Fruit fly (Drosophila melanogaster) whole organism, embryonic: ENCODE results near the gene CG31176.
"Not testable (repeated sequence)": the region's sequence is repeated elsewhere in the genome, so short reads cannot be mapped to it uniquely, and the experiment has no call there.

ENCODE experiments used
- Blimp-1 ChIP-seq: fragments of 200-800 bp; sonication (Bioruptor generic); optimal IDR thresholded peaks from 3 replicates; lab custom pipeline; 2018; ENCODE audit warnings: missing biosample characterization, missing genetic modification characterization, mild to moderate bottlenecking, moderate library complexity, missing genetic modification reagents
- CG10366 ChIP-seq: fragments of 200-800 bp; sonication (Bioruptor generic); IDR thresholded peaks from 2 replicates; pipeline ENCODE4 v1.3.6; 2022; ENCODE audit warnings: missing biosample characterization, missing genetic modification characterization
- CG10979 ChIP-seq: fragments of 200-800 bp; sonication (Bioruptor generic); optimal IDR thresholded peaks from 2 replicates; lab custom pipeline; 2018; ENCODE audit warnings: missing biosample characterization, mild to moderate bottlenecking, missing genetic modification characterization, moderate library complexity
- CG11504 ChIP-seq: fragments of 200-800 bp; sonication (Bioruptor generic); optimal IDR thresholded peaks from 3 replicates; lab custom pipeline; 2019; ENCODE audit warnings: missing biosample characterization, mild to moderate bottlenecking, missing genetic modification characterization, moderate library complexity
- CG14667 ChIP-seq: fragments of 200-800 bp; sonication (Bioruptor generic); IDR thresholded peaks from 2 replicates; pipeline ENCODE4 v1.3.6; 2022; ENCODE audit warnings: missing biosample characterization, missing genetic modification characterization
- CG1603 ChIP-seq: fragments of 200-800 bp; sonication (Bioruptor generic); optimal IDR thresholded peaks from 2 replicates; lab custom pipeline; 2019; ENCODE audit warnings: missing biosample characterization, mild to moderate bottlenecking, missing genetic modification characterization, moderate library complexity
- CG17328 ChIP-seq: fragments of 200-800 bp; sonication (Bioruptor generic); IDR thresholded peaks from 2 replicates; pipeline ENCODE4 v1.3.6; 2022; ENCODE audit warnings: missing biosample characterization, missing genetic modification characterization
- CG18011 ChIP-seq: fragments of 200-800 bp; sonication (Bioruptor generic); optimal IDR thresholded peaks from 2 replicates; lab custom pipeline; 2017; ENCODE audit warnings: missing biosample characterization, missing genetic modification characterization, mild to moderate bottlenecking, moderate library complexity, missing genotype
- CG2712 ChIP-seq: fragments of 200-800 bp; optimal IDR thresholded peaks from 3 replicates; lab custom pipeline; 2019; ENCODE audit warnings: missing biosample characterization, mild to moderate bottlenecking, missing genetic modification characterization, moderate library complexity
- CG31441 ChIP-seq: fragments of 200-800 bp; sonication (Bioruptor generic); IDR thresholded peaks from 2 replicates; pipeline ENCODE4 v1.3.6; 2022; ENCODE audit warnings: missing biosample characterization, missing genetic modification characterization
- CG33213 ChIP-seq: fragments of 200-800 bp; sonication (Bioruptor generic); optimal IDR thresholded peaks from 3 replicates; lab custom pipeline; 2016; ENCODE audit warnings: missing biosample characterization, missing genetic modification characterization
- CG4360 ChIP-seq: fragments of 200-800 bp; sonication (Bioruptor generic); IDR thresholded peaks from 2 replicates; pipeline ENCODE4 v1.3.6; 2022; ENCODE audit warnings: missing biosample characterization, missing genetic modification characterization
- CG43689 ChIP-seq: fragments of 200-800 bp; sonication (Bioruptor generic); IDR thresholded peaks from 2 replicates; pipeline ENCODE4 v1.3.6; 2022; ENCODE audit warnings: missing biosample characterization, missing genetic modification characterization
- CG4820 ChIP-seq: fragments of 200-800 bp; sonication (Bioruptor generic); optimal IDR thresholded peaks from 3 replicates; lab custom pipeline; 2016; ENCODE audit warnings: missing biosample characterization, missing genetic modification characterization
- CG5245 ChIP-seq: fragments of 200-800 bp; sonication (Bioruptor generic); optimal IDR thresholded peaks from 3 replicates; lab custom pipeline; 2016; ENCODE audit warnings: missing biosample characterization, missing genetic modification characterization
- CG8478 ChIP-seq: fragments of >200 bp; optimal IDR thresholded peaks from 2 replicates; lab custom pipeline; 2018
- Camta ChIP-seq: fragments of 200-800 bp; sonication (Bioruptor generic); optimal IDR thresholded peaks from 2 replicates; lab custom pipeline; 2016; ENCODE audit warnings: missing biosample characterization, missing genetic modification characterization
- Ets65A ChIP-seq: fragments of 200-800 bp; sonication (Bioruptor generic); peaks from one replicate; lab custom pipeline; 2016; ENCODE audit warnings: missing biosample characterization, missing genetic modification characterization
- Hr39 ChIP-seq: fragments of >200 bp; optimal IDR thresholded peaks from 2 replicates; lab custom pipeline; 2017
- Lim3 ChIP-seq: fragments of 200-800 bp; sonication (Bioruptor generic); IDR thresholded peaks from 2 replicates; pipeline ENCODE4 v1.3.6; 2022; ENCODE audit warnings: missing biosample characterization, missing genetic modification characterization
- Rx ChIP-seq: fragments of 200-800 bp; sonication (Bioruptor generic); IDR thresholded peaks from 2 replicates; pipeline ENCODE4 v1.3.6; 2022; ENCODE audit warnings: missing biosample characterization, missing genetic modification characterization
- Ssrp ChIP-seq: fragments of 200-800 bp; sonication (Bioruptor generic); optimal IDR thresholded peaks from 2 replicates; lab custom pipeline; 2018; ENCODE audit warnings: missing biosample characterization, mild to moderate bottlenecking, missing genetic modification characterization, moderate library complexity
- Tbp ChIP-seq: fragments of >200 bp; optimal IDR thresholded peaks from 2 replicates; lab custom pipeline; 2018; ENCODE audit warnings: missing biosample characterization, missing genetic modification characterization
- Xbp1 ChIP-seq: fragments of 200-800 bp; sonication (Bioruptor generic); optimal IDR thresholded peaks from 3 replicates; lab custom pipeline; 2016; ENCODE audit warnings: missing biosample characterization, mild to moderate bottlenecking, missing genetic modification characterization
- Xrp1 ChIP-seq: fragments of 200-800 bp; sonication (Bioruptor generic); IDR thresholded peaks from 2 replicates; pipeline ENCODE4 v1.3.6; 2022; ENCODE audit warnings: missing biosample characterization, missing genetic modification characterization
- ara ChIP-seq: fragments of 200-800 bp; sonication (Bioruptor generic); IDR thresholded peaks from 2 replicates; pipeline ENCODE4 v1.3.6; 2022; ENCODE audit warnings: missing biosample characterization, missing genetic modification characterization
- bsh ChIP-seq, 2 experiments: fragments of 200-800 bp; sonication (Bioruptor generic); optimal IDR thresholded peaks; 2 replicates each; lab custom pipeline; 2017 to 2018; ENCODE audit warnings: mild to moderate bottlenecking in 2 of 2, missing biosample characterization in 2 of 2, missing genetic modification characterization in 2 of 2, moderate library complexity in 1 of 2
- chinmo ChIP-seq: fragments of 200-800 bp; sonication (Bioruptor generic); IDR thresholded peaks from 4 replicates; pipeline ENCODE4 v1.3.6; 2022; ENCODE audit warnings: missing biosample characterization, missing genetic modification characterization; ENCODE audit not compliant: partially characterized antibody
- ci ChIP-seq: fragments of 200-800 bp; sonication (Bioruptor generic); IDR thresholded peaks from 3 replicates; pipeline ENCODE4 v1.3.6; 2022; ENCODE audit warnings: missing biosample characterization, missing genetic modification characterization
- crc ChIP-seq: fragments of 200-800 bp; sonication (Bioruptor generic); optimal IDR thresholded peaks from 2 replicates; lab custom pipeline; 2016; ENCODE audit warnings: missing biosample characterization, missing genetic modification characterization
- croc ChIP-seq: fragments of 200-800 bp; sonication (Bioruptor generic); conservative IDR thresholded peaks from 3 replicates; pipeline ENCODE4 v1.3.6; 2022; ENCODE audit warnings: missing biosample characterization, missing genetic modification characterization
- dmrt11E ChIP-seq: fragments of 200-800 bp; sonication (Bioruptor generic); optimal IDR thresholded peaks from 3 replicates; lab custom pipeline; 2018; ENCODE audit warnings: missing biosample characterization, mild to moderate bottlenecking, missing genetic modification characterization, moderate library complexity
- dmrt99B ChIP-seq: fragments of 200-800 bp; sonication (Bioruptor generic); optimal IDR thresholded peaks from 2 replicates; lab custom pipeline; 2018; ENCODE audit warnings: missing biosample characterization, mild to moderate bottlenecking, missing genetic modification characterization, moderate library complexity
- dpn ChIP-seq, 2 experiments: fragments of 200-800 bp; sonication (Bioruptor generic); optimal IDR thresholded peaks; 3 replicates each; lab custom pipeline; 2016; ENCODE audit warnings: missing biosample characterization in 2 of 2, missing genetic modification characterization in 2 of 2
- gem ChIP-seq: fragments of 200-800 bp; sonication (Bioruptor generic); optimal IDR thresholded peaks from 2 replicates; lab custom pipeline; 2019; ENCODE audit warnings: missing biosample characterization, mild to moderate bottlenecking, missing genetic modification characterization, moderate library complexity
- mirr ChIP-seq: fragments of 200-800 bp; sonication (Bioruptor generic); optimal IDR thresholded peaks from 3 replicates; lab custom pipeline; 2018; ENCODE audit warnings: missing biosample characterization, mild to moderate bottlenecking, missing genetic modification characterization
- phol ChIP-seq: fragments of 200-800 bp; sonication (Bioruptor generic); optimal IDR thresholded peaks from 3 replicates; lab custom pipeline; 2018; ENCODE audit warnings: missing biosample characterization, mild to moderate bottlenecking, missing genetic modification characterization, moderate library complexity
- row ChIP-seq: fragments of 200-800 bp; sonication (Bioruptor generic); IDR thresholded peaks from 3 replicates; pipeline ENCODE4 v1.3.6; 2022; ENCODE audit warnings: missing biosample characterization, missing genetic modification characterization
- scrt ChIP-seq: fragments of 200-800 bp; sonication (Bioruptor generic); optimal IDR thresholded peaks from 2 replicates; lab custom pipeline; 2018; ENCODE audit warnings: missing biosample characterization, mild to moderate bottlenecking, missing genetic modification characterization, moderate library complexity
- sens ChIP-seq: fragments of 200-800 bp; sonication (Bioruptor generic); peaks from one replicate; lab custom pipeline; 2016; ENCODE audit warnings: missing biosample characterization, missing genetic modification characterization
- shn ChIP-seq: fragments of 200-800 bp; sonication (Bioruptor generic); optimal IDR thresholded peaks from 3 replicates; lab custom pipeline; 2016; ENCODE audit warnings: missing biosample characterization, missing genetic modification characterization
- tgo ChIP-seq: fragments of 200-800 bp; sonication (Bioruptor generic); IDR thresholded peaks from 3 replicates; pipeline ENCODE4 v1.3.6; 2022; ENCODE audit warnings: missing biosample characterization, missing genetic modification characterization
- trem ChIP-seq: fragments of 200-800 bp; optimal IDR thresholded peaks from 3 replicates; lab custom pipeline; 2019; ENCODE audit warnings: missing biosample characterization, mild to moderate bottlenecking, missing genetic modification characterization, moderate library complexity
- tup ChIP-seq: fragments of 200-800 bp; sonication (Bioruptor generic); optimal IDR thresholded peaks from 2 replicates; lab custom pipeline; 2016; ENCODE audit warnings: missing biosample characterization, mild to moderate bottlenecking, missing genetic modification characterization, moderate library complexity
- vvl ChIP-seq: fragments of 200-800 bp; sonication (Bioruptor generic); IDR thresholded peaks from 2 replicates; pipeline ENCODE4 v1.3.6; 2022; ENCODE audit warnings: missing biosample characterization, missing genetic modification characterization
- wor ChIP-seq: fragments of 200-800 bp; sonication (Bioruptor generic); IDR thresholded peaks from 2 replicates; pipeline ENCODE4 v1.3.6; 2022; ENCODE audit warnings: missing biosample characterization, missing genetic modification characterization
- zfh1 ChIP-seq: fragments of 200-800 bp; sonication (Bioruptor generic); IDR thresholded peaks from 3 replicates; pipeline ENCODE4 v1.3.6; 2022; ENCODE audit warnings: missing biosample characterization, missing genetic modification characterization

Gene CG31176

dm6 chr3R:21736749-21737148 is 17.3 kb upstream of the CG31176 start, which contains the start of gene CG42869:
CG42869 (minus strand) TSS chr3R:21736849.
- TF ChIP-seq CG33213 (no peak), Ets65A (GFP tag; lab: Kevin White, UChicago) (peak; percentile 1)

- TF ChIP-seq Hr39 (lab: Kevin White, UChicago); chinmo (GFP tag; lab: Robert Waterston, UW); CG4360 (GFP tag; lab: Robert Waterston, UW): not testable (repeated sequence)
- TF ChIP-seq, all 482 proteins: peak for 0; not testable (repeated sequence) for 482
Measured at dm6 chr3R:21736196-21736595, 16.7 kb upstream of the CG31176 start, which contains the start of gene Sfp93F. Sfp93F (minus strand) TSS chr3R:21736296.

- TF ChIP-seq Lim3 (GFP tag; lab: Robert Waterston, UW), result no peak
- peak; percentile 25 for TF ChIP-seq phol (tag; lab: Kevin White, UChicago)
- TF ChIP-seq CG31441 (GFP tag; lab: Robert Waterston, UW), result 0 out of 2 replicates have a peak, but pooled peaks have one; percentile 17
- peak; percentile 49; the same call in 1 of the 2 replicates for TF ChIP-seq Xrp1 (GFP tag; lab: Robert Waterston, UW)
- peak; percentile 45 for TF ChIP-seq vvl (GFP tag; lab: Robert Waterston, UW)
- TF ChIP-seq dmrt11E (tag; lab: Kevin White, UChicago), result peak; percentile 38
- peak; percentile 44 for TF ChIP-seq CG10979 (tag; lab: Kevin White, UChicago)
- 0 out of 2 replicates have a peak, but pooled peaks have one; percentile 22 for TF ChIP-seq Rx (GFP tag; lab: Robert Waterston, UW)
- TF ChIP-seq CG14667 (GFP tag; lab: Robert Waterston, UW), result 0 out of 2 replicates have a peak, but pooled peaks have one; percentile 17
- TF ChIP-seq croc, result peak; percentile 27; the same call in 1 of the 3 replicates
- no peak for TF ChIP-seq crc
- TF ChIP-seq Blimp-1 (GFP tag; lab: Kevin White, UChicago), result peak; percentile 62
- peak; percentile 22 for TF ChIP-seq trem
- TF ChIP-seq CG17328, result peak; percentile 53
- TF ChIP-seq mirr (GFP tag; lab: Kevin White, UChicago), result no peak
- TF ChIP-seq sens (GFP tag; lab: Kevin White, UChicago), result peak; percentile 69
- peak; percentile 30 for TF ChIP-seq gem (tag; lab: Kevin White, UChicago)
- TF ChIP-seq CG10366 (GFP tag; lab: Robert Waterston, UW), result peak; percentile 25; the same call in 1 of the 2 replicates
- TF ChIP-seq tgo, result 0 out of 3 replicates have a peak, but pooled peaks have one; percentile 26
- peak; percentile 23 for TF ChIP-seq CG2712
- TF ChIP-seq CG5245 (GFP tag; lab: Kevin White, UChicago), result peak; percentile 3
- TF ChIP-seq Xbp1, result peak; percentile 10
- peak in 1 of 2 experiments; percentile 37 for TF ChIP-seq bsh (GFP tag; optimal IDR thresholded peaks at IDR 0.05; lab: Kevin White, UChicago)
- peak; percentile 34; the same call in 1 of the 3 replicates for TF ChIP-seq row (GFP tag; lab: Robert Waterston, UW)
- no peak for TF ChIP-seq tup (GFP tag; lab: Kevin White, UChicago)
- no peak for TF ChIP-seq CG4820 (GFP tag; lab: Kevin White, UChicago)
- TF ChIP-seq dmrt99B (tag; lab: Kevin White, UChicago), result peak; percentile 24
- TF ChIP-seq scrt (GFP tag; lab: Kevin White, UChicago), result no peak
- TF ChIP-seq CG8478 (lab: Kevin White, UChicago), result no peak
- TF ChIP-seq wor (GFP tag; lab: Robert Waterston, UW), result peak; percentile 34; the same call in 1 of the 2 replicates
- TF ChIP-seq ara (GFP tag; lab: Robert Waterston, UW), result peak; percentile 54; the same call in 1 of the 2 replicates
- TF ChIP-seq CG18011, result no peak
- no peak for TF ChIP-seq shn (GFP tag; lab: Kevin White, UChicago)
- peak; percentile 47 for TF ChIP-seq CG11504 (tag; lab: Kevin White, UChicago)
- 0 out of 3 replicates have a peak, but pooled peaks have one; percentile 34 for TF ChIP-seq zfh1 (GFP tag; lab: Robert Waterston, UW)
- TF ChIP-seq CG43689 (GFP tag; lab: Robert Waterston, UW), result no peak
- no peak for TF ChIP-seq Tbp (GFP tag; lab: Kevin White, UChicago)
- peak; percentile 53; the same call in 1 of the 3 replicates for TF ChIP-seq ci (GFP tag; lab: Robert Waterston, UW)
- peak in 1 of 2 experiments; percentile 0 for TF ChIP-seq dpn (GFP tag; optimal IDR thresholded peaks at IDR 0.05; lab: Kevin White, UChicago)
- TF ChIP-seq CG1603 (tag; lab: Kevin White, UChicago), result peak; percentile 13
- TF ChIP-seq Camta (GFP tag; lab: Kevin White, UChicago), result no peak
- TF ChIP-seq Ssrp (tag; lab: Kevin White, UChicago), result peak; percentile 20
Measured at dm6 chr3R:21732901-21733300, 13.4 kb upstream of the CG31176 start.
